Worm (Caenorhabditis elegans) whole organism, L3 larva: ENCODE measurements around the gene fbxa-95.
A peak's percentile ranks its signal among the peaks of the same experiment; 100 is the strongest.

Experiments
- R02D3.7 ChIP-seq: fragments of 150-350 bp; optimal IDR thresholded peaks from 2 replicates; lab custom pipeline; 2014; ENCODE audit warnings: missing biosample characterization, missing genetic modification characterization
- aly-2 ChIP-seq: fragments of 150-350 bp; optimal IDR thresholded peaks from 2 replicates; lab custom pipeline; 2014; ENCODE audit warnings: missing biosample characterization, missing genetic modification characterization
- ceh-16 ChIP-seq: sonication (generic microtip); optimal IDR thresholded peaks from 2 replicates; lab custom pipeline; 2017; ENCODE audit warnings: missing biosample characterization, missing genetic modification characterization
- ceh-28 ChIP-seq: fragments of 150-350 bp; optimal IDR thresholded peaks from 2 replicates; lab custom pipeline; 2014; ENCODE audit warnings: missing biosample characterization, missing genetic modification reagents, missing genetic modification characterization
- egl-5 ChIP-seq: fragments of 150-350 bp; optimal IDR thresholded peaks from 2 replicates; lab custom pipeline; 2017; ENCODE audit warnings: missing biosample characterization, missing genetic modification reagents, missing genetic modification characterization, inconsistent platforms
- elt-1 ChIP-seq: fragments of 150-350 bp; optimal IDR thresholded peaks from 2 replicates; lab custom pipeline; 2014; ENCODE audit warnings: missing biosample characterization, missing genetic modification characterization
- elt-2 ChIP-seq: sonication (generic microtip); optimal IDR thresholded peaks from 2 replicates; lab custom pipeline; 2016; ENCODE audit warnings: missing genetic modification reagents, mild to moderate bottlenecking, missing genetic modification characterization, missing compliant biosample characterization
- fkh-10 ChIP-seq: sonication (generic microtip); optimal IDR thresholded peaks from 2 replicates; lab custom pipeline; 2017; ENCODE audit warnings: missing biosample characterization, missing genetic modification reagents, missing genetic modification characterization
- fos-1 ChIP-seq: fragments of 150-350 bp; optimal IDR thresholded peaks from 2 replicates; lab custom pipeline; 2014; ENCODE audit warnings: missing biosample characterization, missing genetic modification characterization
- hmg-11 ChIP-seq: sonication (generic microtip); optimal IDR thresholded peaks from 2 replicates; lab custom pipeline; 2016; ENCODE audit warnings: missing genetic modification characterization, missing compliant biosample characterization
- jun-1 ChIP-seq: fragments of 150-350 bp; optimal IDR thresholded peaks from 2 replicates; lab custom pipeline; 2014; ENCODE audit warnings: missing biosample characterization, missing genetic modification reagents, missing genetic modification characterization
- lin-15B ChIP-seq: fragments of 150-350 bp; optimal IDR thresholded peaks from 2 replicates; lab custom pipeline; 2014; ENCODE audit warnings: missing biosample characterization, missing genetic modification characterization
- lin-39 ChIP-seq: fragments of 150-350 bp; optimal IDR thresholded peaks from 2 replicates; lab custom pipeline; 2018; ENCODE audit warnings: missing biosample characterization, missing genetic modification reagents, missing genetic modification characterization
- lsy-12 ChIP-seq: sonication (generic microtip); optimal IDR thresholded peaks from 2 replicates; lab custom pipeline; 2016; ENCODE audit warnings: mild to moderate bottlenecking, missing genetic modification characterization, missing compliant biosample characterization
- mdl-1 ChIP-seq: fragments of 150-350 bp; optimal IDR thresholded peaks from 2 replicates; lab custom pipeline; 2014; ENCODE audit warnings: missing biosample characterization, missing genetic modification characterization
- nfya-1 ChIP-seq: sonication (generic microtip); optimal IDR thresholded peaks from 2 replicates; lab custom pipeline; 2017; ENCODE audit warnings: missing genetic modification characterization, mild to moderate bottlenecking, missing compliant biosample characterization, antibody characterized with exemption, moderate library complexity; ENCODE audit not compliant: insufficient read depth
- nhr-11 ChIP-seq: fragments of 150-350 bp; optimal IDR thresholded peaks from 2 replicates; lab custom pipeline; 2014; ENCODE audit warnings: missing biosample characterization, missing genetic modification characterization
- nhr-12 ChIP-seq: fragments of 150-350 bp; optimal IDR thresholded peaks from 2 replicates; lab custom pipeline; 2014; ENCODE audit warnings: missing biosample characterization, missing genetic modification characterization
- nhr-23 ChIP-seq: fragments of 150-350 bp; optimal IDR thresholded peaks from 2 replicates; lab custom pipeline; 2014; ENCODE audit warnings: missing biosample characterization, missing genetic modification reagents, missing genetic modification characterization
- nhr-237 ChIP-seq: fragments of 150-350 bp; optimal IDR thresholded peaks from 2 replicates; lab custom pipeline; 2014; ENCODE audit warnings: missing biosample characterization, missing genetic modification characterization
- nhr-25 ChIP-seq: sonication (generic microtip); optimal IDR thresholded peaks from 2 replicates; lab custom pipeline; 2017; ENCODE audit warnings: missing biosample characterization, missing genetic modification characterization
- nhr-28 ChIP-seq: fragments of 150-350 bp; optimal IDR thresholded peaks from 2 replicates; lab custom pipeline; 2014; ENCODE audit warnings: missing biosample characterization, missing genetic modification characterization
- nhr-43 ChIP-seq: sonication (generic microtip); optimal IDR thresholded peaks from 2 replicates; lab custom pipeline; 2016; ENCODE audit warnings: mild to moderate bottlenecking, missing genetic modification characterization, missing compliant biosample characterization; ENCODE audit not compliant: poor library complexity, severe bottlenecking
- nhr-67 ChIP-seq: fragments of 150-350 bp; optimal IDR thresholded peaks from 2 replicates; lab custom pipeline; 2014; ENCODE audit warnings: missing biosample characterization, missing genetic modification characterization
- nhr-76 ChIP-seq: fragments of 150-350 bp; sonication (generic microtip); optimal IDR thresholded peaks from 5 replicates; lab custom pipeline; 2014; ENCODE audit warnings: missing biosample characterization, missing genetic modification characterization
- nhr-77 ChIP-seq: fragments of 150-350 bp; optimal IDR thresholded peaks from 2 replicates; lab custom pipeline; 2014; ENCODE audit warnings: missing biosample characterization, missing genetic modification characterization
- pha-4 ChIP-seq: fragments of 150-350 bp; optimal IDR thresholded peaks from 2 replicates; lab custom pipeline; 2014; ENCODE audit warnings: missing biosample characterization, missing genetic modification reagents, missing genetic modification characterization
- pqm-1 ChIP-seq: fragments of 150-350 bp; optimal IDR thresholded peaks from 2 replicates; lab custom pipeline; 2017; ENCODE audit warnings: missing biosample characterization, missing genetic modification characterization, inconsistent platforms
- snpc-4 ChIP-seq: fragments of 150-350 bp; optimal IDR thresholded peaks from 2 replicates; lab custom pipeline; 2014; ENCODE audit warnings: missing biosample characterization, missing genetic modification characterization
- unc-39 ChIP-seq: sonication (generic microtip); optimal IDR thresholded peaks from 4 replicates; lab custom pipeline; 2017; ENCODE audit warnings: missing biosample characterization, missing genetic modification characterization
- unc-62 ChIP-seq: fragments of 150-350 bp; sonication (generic microtip); optimal IDR thresholded peaks from 4 replicates; lab custom pipeline; 2014; ENCODE audit warnings: missing biosample characterization, missing genetic modification reagents, missing genetic modification characterization
- zag-1 ChIP-seq: fragments of 150-350 bp; optimal IDR thresholded peaks from 2 replicates; lab custom pipeline; 2014; ENCODE audit warnings: missing biosample characterization, missing genetic modification characterization
- ztf-11 ChIP-seq: fragments of 150-350 bp; optimal IDR thresholded peaks from 2 replicates; lab custom pipeline; 2014; ENCODE audit warnings: missing biosample characterization, missing genetic modification characterization
- ztf-4 ChIP-seq: fragments of 150-350 bp; optimal IDR thresholded peaks from 2 replicates; lab custom pipeline; 2014; ENCODE audit warnings: missing biosample characterization, missing genetic modification characterization

The fbxa-95 gene

ce11 chrV:15553869-15554268, 17.4 kb upstream of the fbxa-95 start:
- TF ChIP-seq hmg-11 (tag; lab: Kevin White, UChicago) (peak; percentile 43), snpc-4 (tag; lab: Kevin White, UChicago) (no peak), nhr-77 (no peak), lin-39 (tag; lab: Kevin White, UChicago) (no peak), aly-2 (no peak), nhr-76 (tag; lab: Kevin White, UChicago) (no peak), fkh-10 (no peak), nhr-12 (no peak), fos-1 (tag; lab: Kevin White, UChicago) (no peak), nhr-11 (tag; lab: Kevin White, UChicago) (no peak), ztf-11 (tag; lab: Kevin White, UChicago) (no peak), unc-62 (GFP tag; lab: Kevin White, UChicago) (no peak), elt-2 (tag; lab: Kevin White, UChicago) (peak; percentile 6), jun-1 (tag; lab: Kevin White, UChicago) (no peak), pqm-1 (peak; percentile 16), pha-4 (tag; lab: Kevin White, UChicago) (no peak), nhr-43 (peak; percentile 20), ceh-28 (tag; lab: Kevin White, UChicago) (no peak), nhr-25 (tag; lab: Kevin White, UChicago) (no peak), zag-1 (no peak), nfya-1 (tag; lab: Kevin White, UChicago) (peak; percentile 38), nhr-67 (no peak), ceh-16 (tag; lab: Kevin White, UChicago) (no peak), nhr-23 (no peak), nhr-237 (tag; lab: Kevin White, UChicago) (no peak)
- TF ChIP-seq, all 47 proteins: peak for 5

DNA sequence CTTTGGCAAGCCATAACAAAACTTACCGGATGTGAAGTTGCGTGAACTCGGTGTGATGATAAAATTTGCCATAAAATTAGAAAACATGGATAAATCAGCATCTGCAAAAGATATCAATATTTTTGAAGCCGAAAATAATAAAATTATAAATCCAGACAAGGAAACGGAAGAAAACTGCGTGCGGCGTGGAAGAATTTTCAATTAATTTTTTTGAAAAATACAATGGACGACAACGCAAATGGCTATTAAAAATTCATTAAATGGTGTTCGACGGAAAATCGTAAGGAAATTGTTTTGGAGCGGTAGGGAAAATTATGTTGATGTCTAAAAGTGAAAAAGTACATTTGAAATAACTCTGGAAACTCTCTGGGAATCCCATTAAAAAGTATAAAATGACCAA, 12.2 kb upstream of the fbxa-95 start, which contains the start of gene acr-18:
TSS of gene acr-18 (minus strand) at position 101 of the 400 bp plus-strand sequence.
- TF ChIP-seq egl-5 (no peak), R02D3.7 (tag; lab: Kevin White, UChicago) (no peak), jun-1 (tag; lab: Kevin White, UChicago) (no peak), nhr-237 (tag; lab: Kevin White, UChicago) (no peak), hmg-11 (tag; lab: Kevin White, UChicago) (no peak), nhr-43 (no peak), nhr-11 (tag; lab: Kevin White, UChicago) (no peak), nhr-12 (no peak), lin-15B (tag; lab: Kevin White, UChicago) (no peak), snpc-4 (tag; lab: Kevin White, UChicago) (no peak), lin-39 (tag; lab: Kevin White, UChicago) (no peak), nhr-28 (tag; lab: Kevin White, UChicago) (no peak), fkh-10 (no peak), lsy-12 (tag; lab: Kevin White, UChicago) (no peak), nhr-76 (tag; lab: Kevin White, UChicago) (no peak), ztf-11 (tag; lab: Kevin White, UChicago) (no peak), nhr-25 (tag; lab: Kevin White, UChicago) (no peak), mdl-1 (tag; lab: Kevin White, UChicago) (no peak), ztf-4 (no peak), unc-39 (no peak)

DNA sequence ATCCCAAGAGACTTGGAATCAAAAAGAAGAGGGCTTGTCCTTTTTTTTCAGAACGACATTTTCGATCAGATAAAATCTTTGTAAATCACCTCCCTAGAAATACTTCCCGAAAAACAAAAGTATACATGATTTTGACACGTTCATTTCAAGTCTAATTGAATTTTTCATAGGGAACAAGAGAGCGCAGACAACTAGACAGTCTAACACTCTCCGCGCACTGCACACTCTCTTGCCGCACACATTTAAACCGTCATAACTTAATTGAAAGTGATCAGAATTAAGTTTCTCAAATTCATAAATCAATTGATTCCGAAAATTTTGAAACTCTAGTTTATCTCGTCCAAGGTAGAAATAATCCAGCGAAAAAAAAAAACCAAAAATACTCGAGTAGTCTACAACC, 11.5 kb upstream of the fbxa-95 start:
- TF ChIP-seq elt-1 (tag; lab: Kevin White, UChicago) = peak; percentile 0
- TF ChIP-seq lin-15B (tag; lab: Kevin White, UChicago) = no peak

ce11 chrV:15562541-15562940, 8.7 kb upstream of the fbxa-95 start:
- no peak for TF ChIP-seq mdl-1 (tag; lab: Kevin White, UChicago)
- TF ChIP-seq nhr-43 = no peak
- TF ChIP-seq elt-2 (tag; lab: Kevin White, UChicago) = no peak
- TF ChIP-seq nhr-12 = no peak
- TF ChIP-seq nhr-67 = no peak
- no peak for TF ChIP-seq snpc-4 (tag; lab: Kevin White, UChicago)
- TF ChIP-seq nfya-1 (tag; lab: Kevin White, UChicago) = peak; percentile 51
- TF ChIP-seq, all 47 proteins: peak for 1

ce11 chrV:15563477-15563876, 7.8 kb upstream of the fbxa-95 start:
- TF ChIP-seq egl-5 (no peak), fkh-10 (peak; percentile 80)
- TF ChIP-seq, all 47 proteins: peak for 1
